Worm (Caenorhabditis elegans): Measurements from ENCODE around the gene C05B5.2.

- TF ChIP-seq him-1 (tag; optimal IDR thresholded peaks at IDR 0.05) (peak; percentile 68), dao-5 (tag; optimal IDR thresholded peaks at IDR 0.05) (no peak), W03F9.2 (tag; optimal IDR thresholded peaks at IDR 0.05) (peak; percentile 82)
Measured at ce11 chrIII:10016413-10017051, 16.2 kb upstream of the C05B5.2 start, which contains the start of gene rgs-1.
